Worm (Caenorhabditis elegans) whole organism, L1 larva: ENCODE measurements around the gene tag-294.

ENCODE experiments used
- blmp-1 ChIP-seq: fragments of 150-350 bp; optimal IDR thresholded peaks from 2 replicates; lab custom pipeline; 2014; ENCODE audit warnings: missing biosample characterization, missing genetic modification characterization
- lin-39 ChIP-seq: fragments of 150-350 bp; optimal IDR thresholded peaks from 2 replicates; lab custom pipeline; 2014; ENCODE audit warnings: missing biosample characterization, missing genetic modification reagents, missing genetic modification characterization

DNA sequence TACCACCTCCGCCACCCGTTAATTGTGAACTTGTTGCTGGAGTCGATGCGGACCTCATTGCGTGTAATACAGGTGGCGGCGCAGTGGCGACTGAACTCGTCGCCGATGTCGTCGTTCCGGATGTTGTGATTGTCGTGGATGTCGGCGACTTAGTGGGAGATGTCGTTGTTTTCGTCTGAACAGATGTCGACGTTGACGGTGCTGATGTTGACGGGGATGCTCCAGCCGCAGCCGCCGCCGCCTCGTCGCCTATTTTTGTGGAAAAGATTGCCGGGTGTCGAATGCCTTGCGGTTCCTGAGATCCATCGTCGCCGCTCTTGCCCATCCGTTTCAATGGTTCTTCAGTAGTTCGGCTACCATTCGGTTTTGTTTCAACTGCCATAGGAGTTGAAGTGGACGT is 42.3 kb downstream of the tag-294 start:
- no peak for TF ChIP-seq blmp-1 (tag; lab: Kevin White, UChicago)
- no peak for TF ChIP-seq lin-39 (tag; lab: Kevin White, UChicago)
